Worm (Caenorhabditis elegans): ENCODE measurements around the gene cwn-2.

ce11 chrIV:10110417-10110816 is 42.8 kb downstream of the cwn-2 start, which contains the start of gene egl-38:
- TF ChIP-seq egl-27 (tag; optimal IDR thresholded peaks at IDR 0.05) (no peak), mdl-1 (tag; optimal IDR thresholded peaks at IDR 0.05) (no peak), nhr-237 (tag; optimal IDR thresholded peaks at IDR 0.05) (no peak), fkh-10 (GFP tag; optimal IDR thresholded peaks at IDR 0.05) (no peak), jun-1 (tag; optimal IDR thresholded peaks at IDR 0.05) (no peak), ama-1 (optimal IDR thresholded peaks at IDR 0.05) (no peak), elt-3 (tag; optimal IDR thresholded peaks at IDR 0.05) (no peak), skn-1 (tag; optimal IDR thresholded peaks at IDR 0.05) (no peak)

All from whole organism, L3 larva.